Fruit fly (Drosophila melanogaster) whole organism, adult: ENCODE results near the gene CG14238.

ENCODE experiments used
- CG12768 ChIP-seq: fragments of 200-800 bp; sonication (Bioruptor generic); optimal IDR thresholded peaks from 2 replicates; lab custom pipeline; 2017; ENCODE audit warnings: missing biosample characterization, missing genetic modification characterization, mild to moderate bottlenecking, moderate library complexity, missing genetic modification reagents
- Clk ChIP-seq: fragments of 200-800 bp; sonication (Bioruptor generic); optimal IDR thresholded peaks from 2 replicates; lab custom pipeline; 2017; ENCODE audit warnings: missing biosample characterization, missing genetic modification characterization
- cic ChIP-seq: fragments of 200-800 bp; sonication (Bioruptor generic); optimal IDR thresholded peaks from 2 replicates; lab custom pipeline; 2017; ENCODE audit warnings: missing biosample characterization, mild to moderate bottlenecking, missing genetic modification characterization, moderate library complexity
- kay ChIP-seq: fragments of 200-800 bp; sonication (Bioruptor generic); peaks from one replicate; lab custom pipeline; 2016; ENCODE audit warnings: missing biosample characterization, missing genetic modification characterization, borderline replicate concordance
- ovo ChIP-seq: fragments of 200-800 bp; sonication (Bioruptor generic); optimal IDR thresholded peaks from 2 replicates; lab custom pipeline; 2016; ENCODE audit warnings: missing biosample characterization, missing genetic modification characterization

dm6 chr3R:26481231-26481630, 23.2 kb downstream of the CG14238 start:
- TF ChIP-seq Clk (no peak), cic (GFP tag; lab: Kevin White, UChicago) (no peak), ovo (GFP tag; lab: Kevin White, UChicago) (no peak), kay (no peak), CG12768 (GFP tag; lab: Kevin White, UChicago) (no peak)
